Worm (Caenorhabditis elegans): ENCODE measurements around the gene T16G1.2.
A peak's percentile ranks its signal among the peaks of the same experiment; 100 is the strongest.

T16G1.2 gene

ce11 chrV:12961085-12961560 is 31.8 kb downstream of the T16G1.2 start, which contains the start of gene mpst-7:
Gene mpst-7 (minus strand): TSS chrV:12961135.
- no peak for TF ChIP-seq ceh-6 (GFP tag; optimal IDR thresholded peaks at IDR 0.05)
- no peak for TF ChIP-seq unc-3 (GFP tag; conservative IDR thresholded peaks at IDR 0.05)
- no peak for TF ChIP-seq unc-3 (tag; optimal IDR thresholded peaks at IDR 0.05)
- no peak for TF ChIP-seq hlh-6 (tag; optimal IDR thresholded peaks at IDR 0.05)
- no peak for TF ChIP-seq dve-1 (tag; optimal IDR thresholded peaks at IDR 0.05)
- no peak for TF ChIP-seq ama-1 (optimal IDR thresholded peaks at IDR 0.05)
- no peak for TF ChIP-seq hlh-8 (tag; optimal IDR thresholded peaks at IDR 0.05)
- no peak for TF ChIP-seq pros-1 (tag; optimal IDR thresholded peaks at IDR 0.05)
- no peak for TF ChIP-seq tbx-7 (tag; optimal IDR thresholded peaks at IDR 0.05)
- TF ChIP-seq hlh-13 (GFP tag; optimal IDR thresholded peaks at IDR 0.05): no peak
- no peak for TF ChIP-seq Y22D7AL.16 (tag; optimal IDR thresholded peaks at IDR 0.05)
- no peak for TF ChIP-seq fkh-10 (GFP tag; optimal IDR thresholded peaks at IDR 0.05)
- no peak for TF ChIP-seq nhr-232 (tag; optimal IDR thresholded peaks at IDR 0.05)
- no peak for TF ChIP-seq unc-55 (GFP tag; optimal IDR thresholded peaks at IDR 0.05)
- no peak for TF ChIP-seq tbx-2 (tag; optimal IDR thresholded peaks at IDR 0.05)
- TF ChIP-seq ceh-48 (tag; optimal IDR thresholded peaks at IDR 0.05): no peak
- TF ChIP-seq dmd-4 (tag; optimal IDR thresholded peaks at IDR 0.05; ENCODE audit: borderline replicate concordance): no peak
- TF ChIP-seq ttx-3 (tag; optimal IDR thresholded peaks at IDR 0.05): no peak
- TF ChIP-seq gmeb-2 (tag; optimal IDR thresholded peaks at IDR 0.05): no peak
- no peak for TF ChIP-seq fkh-6 (tag; optimal IDR thresholded peaks at IDR 0.05)

ce11 chrV:12963192-12963591 is 33.9 kb downstream of the T16G1.2 start, which contains the start of gene hrg-9:
Gene hrg-9 (minus strand): TSS chrV:12963343.
- TF ChIP-seq pha-2 (tag; optimal IDR thresholded peaks at IDR 0.05) (no peak), elt-2 (tag; optimal IDR thresholded peaks at IDR 0.05) (peak; percentile 57)

ce11 chrV:12964076-12964475 is 34.8 kb downstream of the T16G1.2 start, which contains the start of gene srd-35:
Gene srd-35 (plus strand): TSS chrV:12964376.
- TF ChIP-seq ceh-9 (tag; optimal IDR thresholded peaks at IDR 0.05): no peak
- no peak for TF ChIP-seq hlh-13 (GFP tag; optimal IDR thresholded peaks at IDR 0.05)
- no peak for TF ChIP-seq sox-2 (GFP tag; IDR thresholded peaks at IDR 0.05)
- no peak for TF ChIP-seq eyg-1 (tag; optimal IDR thresholded peaks at IDR 0.05)
- no peak for TF ChIP-seq sdc-2 (tag; optimal IDR thresholded peaks at IDR 0.05)

DNA sequence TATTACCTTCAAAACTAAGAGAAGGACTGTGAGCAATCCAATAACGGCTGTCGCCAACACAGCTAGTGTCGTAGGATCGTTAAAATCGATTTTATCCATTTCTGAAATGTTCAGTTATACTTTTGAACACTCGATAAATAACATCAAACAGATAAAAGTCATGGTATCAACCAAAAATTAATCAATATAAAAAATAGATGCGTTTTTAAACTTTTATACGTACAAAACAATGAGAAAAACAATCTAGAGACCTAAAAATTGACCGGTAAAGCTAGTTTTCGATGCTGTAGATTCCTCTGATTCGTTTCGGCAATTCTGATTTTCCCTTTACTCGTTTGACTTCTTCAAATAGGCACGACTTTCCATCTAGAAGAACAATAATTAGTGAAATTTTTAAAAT is 37.8 kb downstream of the T16G1.2 start, which contains the start of gene R186.3:
Gene R186.3, minus strand, starts transcription at position 101 of the 400 bp plus-strand sequence.
- TF ChIP-seq F13H6.1 (tag; optimal IDR thresholded peaks at IDR 0.05): no peak
- no peak for TF ChIP-seq ceh-30 (tag; optimal IDR thresholded peaks at IDR 0.05)
- no peak for TF ChIP-seq nfya-1 (tag; optimal IDR thresholded peaks at IDR 0.05)
- no peak for TF ChIP-seq odd-2 (tag; optimal IDR thresholded peaks at IDR 0.05)
- no peak for TF ChIP-seq unc-55 (GFP tag; optimal IDR thresholded peaks at IDR 0.05)
- no peak for TF ChIP-seq ceh-34 (tag; optimal IDR thresholded peaks at IDR 0.05)
- TF ChIP-seq Y22D7AL.16 (tag; optimal IDR thresholded peaks at IDR 0.05): no peak
- no peak for TF ChIP-seq pag-3 (tag; optimal IDR thresholded peaks at IDR 0.05; ENCODE audit: borderline replicate concordance)
- no peak for TF ChIP-seq ceh-48 (tag; optimal IDR thresholded peaks at IDR 0.05)
- no peak for TF ChIP-seq sox-4 (tag; optimal IDR thresholded peaks at IDR 0.05)
- TF ChIP-seq ref-2 (tag; optimal IDR thresholded peaks at IDR 0.05): no peak
- no peak for TF ChIP-seq mec-3 (tag; optimal IDR thresholded peaks at IDR 0.05; ENCODE audit: borderline replicate concordance)
- TF ChIP-seq rnt-1 (tag; optimal IDR thresholded peaks at IDR 0.05): no peak
- TF ChIP-seq ahr-1 (tag; optimal IDR thresholded peaks at IDR 0.05): no peak
- no peak for TF ChIP-seq fkh-10 (GFP tag; optimal IDR thresholded peaks at IDR 0.05)
- no peak for TF ChIP-seq npax-4 (tag; optimal IDR thresholded peaks at IDR 0.05)

Measured in whole organism, late embryonic.